Fruit fly (Drosophila melanogaster): ENCODE measurements around the gene Cip4.

DNA sequence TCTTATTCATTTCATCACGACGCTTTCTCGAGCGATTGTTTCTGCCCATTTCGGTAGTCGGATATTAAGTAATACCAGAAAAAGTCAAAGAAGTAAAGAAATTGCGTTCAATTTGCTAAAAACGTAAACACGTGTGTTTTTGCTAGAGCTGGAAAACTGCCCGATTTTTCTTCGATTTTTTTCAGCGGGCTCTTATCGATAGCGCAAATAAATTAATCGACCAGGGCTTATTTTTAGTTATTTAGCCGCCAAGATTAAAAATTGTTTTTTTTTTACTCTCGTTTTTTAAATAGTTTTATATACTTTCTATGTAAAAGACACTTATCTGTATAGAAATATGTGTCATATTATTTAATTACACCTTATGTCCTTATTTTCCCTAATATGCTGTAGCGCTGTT lies 42.0 kb upstream of the Cip4 start, which contains the start of gene CG15019:
- TF ChIP-seq psq (optimal IDR thresholded peaks at IDR 0.05) (no peak), h (optimal IDR thresholded peaks at IDR 0.05) (no peak), Myc (optimal IDR thresholded peaks at IDR 0.05) (no peak)

Data from Kc167 (cell line).